Worm (Caenorhabditis elegans) whole organism, L3 larva: ENCODE results near the gene fbxa-139.
"Not testable (repeated sequence)": the region's sequence is repeated elsewhere in the genome, so short reads cannot be mapped to it uniquely, and the experiment has no call there.

Experiments
- R02D3.7 ChIP-seq: fragments of 150-350 bp; optimal IDR thresholded peaks from 2 replicates; lab custom pipeline; 2014; ENCODE audit warnings: missing biosample characterization, missing genetic modification characterization
- ZK546.5 ChIP-seq: sonication (generic microtip); optimal IDR thresholded peaks from 2 replicates; lab custom pipeline; 2017; ENCODE audit warnings: missing biosample characterization, missing genetic modification characterization
- aly-2 ChIP-seq: fragments of 150-350 bp; optimal IDR thresholded peaks from 2 replicates; lab custom pipeline; 2014; ENCODE audit warnings: missing biosample characterization, missing genetic modification characterization
- ama-1 ChIP-seq: fragments of 150-350 bp; optimal IDR thresholded peaks from 2 replicates; lab custom pipeline; 2018
- ceh-16 ChIP-seq: sonication (generic microtip); optimal IDR thresholded peaks from 2 replicates; lab custom pipeline; 2017; ENCODE audit warnings: missing biosample characterization, missing genetic modification characterization
- ceh-28 ChIP-seq: fragments of 150-350 bp; optimal IDR thresholded peaks from 2 replicates; lab custom pipeline; 2014; ENCODE audit warnings: missing biosample characterization, missing genetic modification reagents, missing genetic modification characterization
- ceh-9 ChIP-seq: sonication (generic microtip); optimal IDR thresholded peaks from 2 replicates; lab custom pipeline; 2018; ENCODE audit warnings: missing biosample characterization, missing genetic modification characterization
- daf-12 ChIP-seq: fragments of 150-350 bp; optimal IDR thresholded peaks from 2 replicates; lab custom pipeline; 2014; ENCODE audit warnings: missing biosample characterization, missing genetic modification reagents, missing genetic modification characterization
- egl-27 ChIP-seq: sonication (generic microtip); optimal IDR thresholded peaks from 4 replicates; lab custom pipeline; 2017; ENCODE audit warnings: missing biosample characterization, missing genetic modification reagents, missing genetic modification characterization
- elt-2 ChIP-seq: sonication (generic microtip); optimal IDR thresholded peaks from 2 replicates; lab custom pipeline; 2016; ENCODE audit warnings: missing genetic modification reagents, mild to moderate bottlenecking, missing genetic modification characterization, missing compliant biosample characterization
- eor-1 ChIP-seq, 2 experiments: fragments of 150-350 bp; optimal IDR thresholded peaks; 2 replicates each; lab custom pipeline; 2014 to 2018; ENCODE audit warnings: missing biosample characterization in 2 of 2, missing genetic modification characterization in 2 of 2
- fkh-10 ChIP-seq: sonication (generic microtip); optimal IDR thresholded peaks from 2 replicates; lab custom pipeline; 2017; ENCODE audit warnings: missing biosample characterization, missing genetic modification reagents, missing genetic modification characterization
- fkh-2 ChIP-seq: fragments of 150-350 bp; optimal IDR thresholded peaks from 2 replicates; lab custom pipeline; 2014; ENCODE audit warnings: missing biosample characterization, missing genetic modification reagents, missing genetic modification characterization
- fos-1 ChIP-seq: fragments of 150-350 bp; optimal IDR thresholded peaks from 2 replicates; lab custom pipeline; 2014; ENCODE audit warnings: missing biosample characterization, missing genetic modification characterization
- hmg-11 ChIP-seq: sonication (generic microtip); optimal IDR thresholded peaks from 2 replicates; lab custom pipeline; 2016; ENCODE audit warnings: missing genetic modification characterization, missing compliant biosample characterization
- lin-39 ChIP-seq: fragments of 150-350 bp; optimal IDR thresholded peaks from 2 replicates; lab custom pipeline; 2018; ENCODE audit warnings: missing biosample characterization, missing genetic modification reagents, missing genetic modification characterization
- lsy-12 ChIP-seq: sonication (generic microtip); optimal IDR thresholded peaks from 2 replicates; lab custom pipeline; 2016; ENCODE audit warnings: mild to moderate bottlenecking, missing genetic modification characterization, missing compliant biosample characterization
- mdl-1 ChIP-seq: fragments of 150-350 bp; optimal IDR thresholded peaks from 2 replicates; lab custom pipeline; 2014; ENCODE audit warnings: missing biosample characterization, missing genetic modification characterization
- nfya-1 ChIP-seq: sonication (generic microtip); optimal IDR thresholded peaks from 2 replicates; lab custom pipeline; 2017; ENCODE audit warnings: missing genetic modification characterization, mild to moderate bottlenecking, missing compliant biosample characterization, antibody characterized with exemption, moderate library complexity; ENCODE audit not compliant: insufficient read depth
- nhr-11 ChIP-seq: fragments of 150-350 bp; optimal IDR thresholded peaks from 2 replicates; lab custom pipeline; 2014; ENCODE audit warnings: missing biosample characterization, missing genetic modification characterization
- nhr-12 ChIP-seq: fragments of 150-350 bp; optimal IDR thresholded peaks from 2 replicates; lab custom pipeline; 2014; ENCODE audit warnings: missing biosample characterization, missing genetic modification characterization
- nhr-23 ChIP-seq: fragments of 150-350 bp; optimal IDR thresholded peaks from 2 replicates; lab custom pipeline; 2014; ENCODE audit warnings: missing biosample characterization, missing genetic modification reagents, missing genetic modification characterization
- nhr-237 ChIP-seq: fragments of 150-350 bp; optimal IDR thresholded peaks from 2 replicates; lab custom pipeline; 2014; ENCODE audit warnings: missing biosample characterization, missing genetic modification characterization
- nhr-28 ChIP-seq: fragments of 150-350 bp; optimal IDR thresholded peaks from 2 replicates; lab custom pipeline; 2014; ENCODE audit warnings: missing biosample characterization, missing genetic modification characterization
- nhr-43 ChIP-seq: sonication (generic microtip); optimal IDR thresholded peaks from 2 replicates; lab custom pipeline; 2016; ENCODE audit warnings: mild to moderate bottlenecking, missing genetic modification characterization, missing compliant biosample characterization; ENCODE audit not compliant: poor library complexity, severe bottlenecking
- nhr-76 ChIP-seq: fragments of 150-350 bp; sonication (generic microtip); optimal IDR thresholded peaks from 5 replicates; lab custom pipeline; 2014; ENCODE audit warnings: missing biosample characterization, missing genetic modification characterization
- pha-4 ChIP-seq: fragments of 150-350 bp; optimal IDR thresholded peaks from 2 replicates; lab custom pipeline; 2014; ENCODE audit warnings: missing biosample characterization, missing genetic modification reagents, missing genetic modification characterization
- pqm-1 ChIP-seq: fragments of 150-350 bp; optimal IDR thresholded peaks from 2 replicates; lab custom pipeline; 2017; ENCODE audit warnings: missing biosample characterization, missing genetic modification characterization, inconsistent platforms
- sea-2 ChIP-seq: fragments of 150-350 bp; sonication (generic microtip); optimal IDR thresholded peaks from 4 replicates; lab custom pipeline; 2014; ENCODE audit warnings: missing biosample characterization, missing genetic modification reagents, missing genetic modification characterization
- skn-1 ChIP-seq: fragments of 150-350 bp; optimal IDR thresholded peaks from 2 replicates; lab custom pipeline; 2014; ENCODE audit warnings: missing biosample characterization, missing genetic modification characterization
- snpc-4 ChIP-seq: fragments of 150-350 bp; optimal IDR thresholded peaks from 2 replicates; lab custom pipeline; 2014; ENCODE audit warnings: missing biosample characterization, missing genetic modification characterization
- tbx-2 ChIP-seq: sonication (generic microtip); optimal IDR thresholded peaks from 2 replicates; lab custom pipeline; 2016; ENCODE audit warnings: mild to moderate bottlenecking, missing genetic modification characterization, missing compliant biosample characterization
- unc-39 ChIP-seq: sonication (generic microtip); optimal IDR thresholded peaks from 4 replicates; lab custom pipeline; 2017; ENCODE audit warnings: missing biosample characterization, missing genetic modification characterization
- unc-62 ChIP-seq: fragments of 150-350 bp; sonication (generic microtip); optimal IDR thresholded peaks from 4 replicates; lab custom pipeline; 2014; ENCODE audit warnings: missing biosample characterization, missing genetic modification reagents, missing genetic modification characterization
- zag-1 ChIP-seq: fragments of 150-350 bp; optimal IDR thresholded peaks from 2 replicates; lab custom pipeline; 2014; ENCODE audit warnings: missing biosample characterization, missing genetic modification characterization
- ztf-11 ChIP-seq: fragments of 150-350 bp; optimal IDR thresholded peaks from 2 replicates; lab custom pipeline; 2014; ENCODE audit warnings: missing biosample characterization, missing genetic modification characterization
- ztf-4 ChIP-seq: fragments of 150-350 bp; optimal IDR thresholded peaks from 2 replicates; lab custom pipeline; 2014; ENCODE audit warnings: missing biosample characterization, missing genetic modification characterization

The fbxa-139 gene

ce11 chrV:15594573-15594972 is at the start of gene fbxa-139:
Gene fbxa-139, minus strand, starts transcription at chrV:15594673.
- TF ChIP-seq nhr-76 (tag; lab: Kevin White, UChicago) (no peak), fkh-2 (tag; lab: Kevin White, UChicago) (no peak), ztf-4 (no peak), nhr-28 (tag; lab: Kevin White, UChicago) (no peak), ceh-9 (tag; lab: Kevin White, UChicago) (no peak), snpc-4 (tag; lab: Kevin White, UChicago) (no peak), nhr-12 (no peak), zag-1 (tag; lab: Kevin White, UChicago) (no peak), egl-27 (no peak), lsy-12 (tag; lab: Kevin White, UChicago) (no peak), R02D3.7 (tag; lab: Kevin White, UChicago) (no peak), pha-4 (tag; lab: Kevin White, UChicago) (no peak), ceh-28 (no peak), unc-62 (GFP tag; lab: Kevin White, UChicago) (no peak), skn-1 (tag; lab: Kevin White, UChicago) (no peak), pqm-1 (tag; lab: Kevin White, UChicago) (no peak), unc-39 (tag; lab: Kevin White, UChicago) (no peak), ZK546.5 (tag; lab: Kevin White, UChicago) (no peak), mdl-1 (tag; lab: Kevin White, UChicago) (no peak), nhr-11 (tag; lab: Kevin White, UChicago) (no peak)

DNA sequence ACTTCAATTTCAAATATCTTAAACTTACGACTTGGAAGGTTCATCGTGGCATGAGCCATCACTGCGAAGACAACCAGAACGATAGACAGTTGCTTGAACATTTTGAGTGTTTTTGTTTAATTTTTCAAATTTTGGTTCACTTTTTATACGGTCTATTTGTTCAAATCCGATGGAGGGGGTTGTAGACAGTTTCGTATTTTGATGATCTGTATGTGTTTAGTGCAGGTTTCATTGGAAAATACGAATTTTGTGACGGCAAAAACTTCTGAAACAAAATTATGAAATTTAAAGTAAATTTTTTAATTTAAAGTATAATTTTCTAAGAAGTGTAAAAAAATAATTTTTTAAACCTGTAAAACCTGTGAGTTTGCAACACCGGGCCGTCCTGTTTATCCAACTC is 48.7 kb upstream of the fbxa-139 start, which contains the start of gene C55A1.4:
Gene C55A1.4, minus strand, starts transcription at position 101 of the 400 bp plus-strand sequence.
- not testable (repeated sequence) for TF ChIP-seq lsy-12, ZK546.5, R02D3.7 (tag; lab: Kevin White, UChicago)

DNA sequence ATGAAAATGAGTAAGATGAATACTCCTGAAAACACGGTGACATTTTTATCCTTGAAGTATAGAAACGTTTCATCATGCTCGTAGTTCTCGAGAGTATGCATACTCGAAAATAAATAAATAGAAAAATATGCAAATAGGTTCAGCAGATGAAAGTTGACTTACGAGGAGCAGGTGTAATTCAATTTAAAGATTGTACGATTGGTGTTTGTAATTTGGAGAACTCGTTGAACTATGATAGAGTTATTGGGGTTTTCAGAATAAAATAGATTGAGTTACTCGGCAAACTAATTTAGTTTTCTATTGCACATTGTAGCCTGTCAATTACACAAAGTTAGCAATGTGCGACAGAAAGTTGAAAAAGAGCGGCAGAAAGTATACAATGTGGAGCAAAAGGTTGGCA is 44.4 kb upstream of the fbxa-139 start, which contains the start of gene srz-44:
Gene srz-44, minus strand, starts transcription at position 101 of the 400 bp plus-strand sequence.
- TF ChIP-seq R02D3.7 (tag; lab: Kevin White, UChicago) (no peak), fkh-10 (GFP tag; lab: Kevin White, UChicago) (no peak), eor-1 (tag; optimal IDR thresholded peaks at IDR 0.05; lab: Kevin White, UChicago) (no peak), ZK546.5 (tag; lab: Kevin White, UChicago) (no peak), skn-1 (tag; lab: Kevin White, UChicago) (no peak), daf-12 (tag; lab: Kevin White, UChicago) (no peak), nhr-12 (no peak), hmg-11 (tag; lab: Kevin White, UChicago) (no peak), nhr-237 (no peak), ztf-4 (no peak), pqm-1 (tag; lab: Kevin White, UChicago) (no peak), fos-1 (tag; lab: Kevin White, UChicago) (no peak), lsy-12 (tag; lab: Kevin White, UChicago) (no peak), pha-4 (tag; lab: Kevin White, UChicago) (no peak), elt-2 (tag; lab: Kevin White, UChicago) (no peak), nfya-1 (no peak), nhr-43 (no peak), zag-1 (tag; lab: Kevin White, UChicago) (no peak), ceh-16 (tag; lab: Kevin White, UChicago) (no peak), ama-1 (lab: Kevin White, UChicago) (no peak)

DNA sequence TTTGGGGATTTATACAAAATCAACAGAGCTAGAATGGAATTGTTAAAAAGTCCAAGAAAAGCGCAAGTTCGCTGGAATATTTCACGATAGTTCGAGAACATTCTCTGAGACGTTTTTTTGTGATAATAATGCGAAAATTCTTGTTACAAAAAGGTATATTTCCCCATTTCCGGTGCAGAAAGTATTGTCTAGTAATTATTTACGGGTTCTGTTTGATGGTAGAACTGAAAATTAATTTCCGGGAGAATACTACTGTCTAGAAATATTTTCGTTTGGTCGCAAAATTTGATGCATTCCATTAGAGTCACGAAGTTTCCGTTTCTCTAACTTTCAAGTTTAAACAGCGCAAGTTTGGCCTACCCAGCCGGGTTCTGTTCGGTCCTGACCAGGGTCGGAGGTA is 35.1 kb upstream of the fbxa-139 start, which contains the start of gene str-248:
Gene str-248, minus strand, starts transcription at position 101 of the 400 bp plus-strand sequence.
- TF ChIP-seq mdl-1 (tag; lab: Kevin White, UChicago) (no peak), zag-1 (tag; lab: Kevin White, UChicago) (no peak), lsy-12 (tag; lab: Kevin White, UChicago) (no peak), ZK546.5 (tag; lab: Kevin White, UChicago) (no peak), ztf-4 (no peak), pqm-1 (tag; lab: Kevin White, UChicago) (no peak), nhr-237 (no peak), unc-62 (GFP tag; lab: Kevin White, UChicago) (no peak), aly-2 (no peak), nhr-23 (tag; lab: Kevin White, UChicago) (no peak), pha-4 (tag; lab: Kevin White, UChicago) (no peak), egl-27 (no peak), ceh-28 (no peak)

DNA sequence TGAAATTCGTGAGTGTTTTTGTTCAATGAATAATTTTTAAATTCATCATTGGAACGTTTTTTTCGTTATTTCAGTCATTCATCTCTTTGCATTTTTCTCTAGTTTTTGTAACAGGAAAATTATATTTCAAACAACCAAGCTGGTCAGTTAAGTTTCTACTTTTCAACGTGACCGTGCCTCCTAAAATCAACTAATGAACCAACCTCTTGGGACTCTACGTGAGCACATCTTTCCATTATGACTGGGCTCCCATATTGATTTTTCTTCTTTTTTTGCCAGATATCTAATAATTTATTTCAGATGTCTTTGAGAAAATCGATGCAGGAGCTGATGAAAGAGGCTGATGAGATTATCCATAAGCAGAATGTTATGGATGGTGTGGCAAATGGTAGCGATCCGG is 31.1 kb upstream of the fbxa-139 start, which contains the start of gene C55A1.11:
Gene C55A1.11, plus strand, starts transcription at position 301 of the 400 bp plus-strand sequence.
- no peak for TF ChIP-seq hmg-11 (tag; lab: Kevin White, UChicago)
- no peak for TF ChIP-seq ztf-4
- no peak for TF ChIP-seq fos-1 (tag; lab: Kevin White, UChicago)
- no peak for TF ChIP-seq pha-4 (tag; lab: Kevin White, UChicago)
- no peak for TF ChIP-seq nhr-11 (tag; lab: Kevin White, UChicago)
- no peak for TF ChIP-seq nhr-237
- no peak for TF ChIP-seq ZK546.5 (tag; lab: Kevin White, UChicago)
- no peak for TF ChIP-seq nhr-43
- no peak for TF ChIP-seq elt-2 (tag; lab: Kevin White, UChicago)
- no peak for TF ChIP-seq R02D3.7 (tag; lab: Kevin White, UChicago)
- TF ChIP-seq sea-2, result no peak
- no peak for TF ChIP-seq lsy-12 (tag; lab: Kevin White, UChicago)
- no peak for TF ChIP-seq zag-1 (tag; lab: Kevin White, UChicago)
- TF ChIP-seq tbx-2 (tag; lab: Kevin White, UChicago), result no peak
- TF ChIP-seq fkh-10 (GFP tag; lab: Kevin White, UChicago), result no peak
- TF ChIP-seq ztf-11 (tag; lab: Kevin White, UChicago), result no peak
- no peak for TF ChIP-seq ceh-16 (tag; lab: Kevin White, UChicago)
- TF ChIP-seq lin-39 (tag; lab: Kevin White, UChicago), result no peak
